Fruit fly (Drosophila melanogaster) whole organism, embryonic: ENCODE data around the gene Iru.
A peak's percentile ranks its signal among the peaks of the same experiment; 100 is the strongest.

Experiments used
- Adf1 ChIP-seq: fragments of 200-800 bp; sonication (Bioruptor generic); IDR thresholded peaks from 2 replicates; pipeline ENCODE4 v1.3.6; 2022; ENCODE audit warnings: missing biosample characterization, missing genetic modification characterization
- B-H1 ChIP-seq: fragments of 200-800 bp; sonication (Bioruptor generic); IDR thresholded peaks from 3 replicates; pipeline ENCODE4 v1.3.6; 2022; ENCODE audit warnings: missing biosample characterization, missing genetic modification characterization
- Blimp-1 ChIP-seq: fragments of 200-800 bp; sonication (Bioruptor generic); optimal IDR thresholded peaks from 3 replicates; lab custom pipeline; 2018; ENCODE audit warnings: missing biosample characterization, missing genetic modification characterization, mild to moderate bottlenecking, moderate library complexity, missing genetic modification reagents
- CG1647 ChIP-seq: fragments of 200-800 bp; sonication (Bioruptor generic); optimal IDR thresholded peaks from 3 replicates; lab custom pipeline; 2016; ENCODE audit warnings: missing biosample characterization, missing genetic modification characterization
- CG16813 ChIP-seq: fragments of 200-800 bp; sonication (Bioruptor generic); IDR thresholded peaks from 3 replicates; pipeline ENCODE4 v1.3.6; 2022; ENCODE audit warnings: missing biosample characterization, missing genetic modification characterization; ENCODE audit not compliant: partially characterized antibody
- CG17186 ChIP-seq: fragments of 200-800 bp; sonication (Bioruptor generic); optimal IDR thresholded peaks from 3 replicates; lab custom pipeline; 2017; ENCODE audit warnings: missing biosample characterization, missing genetic modification reagents, missing genetic modification characterization
- CG2120 ChIP-seq: fragments of 200-800 bp; sonication (Bioruptor generic); optimal IDR thresholded peaks from 3 replicates; lab custom pipeline; 2016; ENCODE audit warnings: missing biosample characterization, missing genetic modification characterization
- CG30020 ChIP-seq: fragments of 200-800 bp; optimal IDR thresholded peaks from 2 replicates; lab custom pipeline; 2019; ENCODE audit warnings: missing biosample characterization, mild to moderate bottlenecking, missing genetic modification characterization, moderate library complexity
- CG30403 ChIP-seq: fragments of 200-800 bp; sonication (Bioruptor generic); optimal IDR thresholded peaks from 3 replicates; lab custom pipeline; 2016; ENCODE audit warnings: missing biosample characterization, missing genetic modification characterization
- CG34376 ChIP-seq: fragments of 200-800 bp; sonication (Bioruptor generic); optimal IDR thresholded peaks from 2 replicates; lab custom pipeline; 2018; ENCODE audit warnings: missing biosample characterization, mild to moderate bottlenecking, missing genetic modification characterization
- CG4854 ChIP-seq: fragments of 200-800 bp; sonication (Bioruptor generic); optimal IDR thresholded peaks from 2 replicates; lab custom pipeline; 2016; ENCODE audit warnings: missing biosample characterization, missing genetic modification characterization, inconsistent platforms
- CG5245 ChIP-seq: fragments of 200-800 bp; sonication (Bioruptor generic); optimal IDR thresholded peaks from 3 replicates; lab custom pipeline; 2016; ENCODE audit warnings: missing biosample characterization, missing genetic modification characterization
- CG6765 ChIP-seq: fragments of 200-800 bp; sonication (Bioruptor generic); optimal IDR thresholded peaks from 3 replicates; lab custom pipeline; 2017; ENCODE audit warnings: missing biosample characterization, mild to moderate bottlenecking, missing genetic modification characterization
- CG6813 ChIP-seq: fragments of 200-800 bp; sonication (Bioruptor generic); optimal IDR thresholded peaks from 2 replicates; lab custom pipeline; 2017; ENCODE audit warnings: missing biosample characterization, missing genetic modification characterization, mild to moderate bottlenecking, moderate library complexity, missing genetic modification reagents
- CG7745 ChIP-seq: fragments of 200-800 bp; sonication (Bioruptor generic); optimal IDR thresholded peaks from 2 replicates; lab custom pipeline; 2018; ENCODE audit warnings: missing biosample characterization, mild to moderate bottlenecking, missing genetic modification characterization, moderate library complexity
- CG7839 ChIP-seq: fragments of 200-800 bp; sonication (Bioruptor generic); optimal IDR thresholded peaks from 3 replicates; lab custom pipeline; 2018; ENCODE audit warnings: missing biosample characterization, mild to moderate bottlenecking, missing genetic modification characterization, moderate library complexity
- CG8944 ChIP-seq: fragments of 200-800 bp; sonication (Bioruptor generic); optimal IDR thresholded peaks from 3 replicates; lab custom pipeline; 2016; ENCODE audit warnings: missing biosample characterization, missing genetic modification characterization
- CG9876 ChIP-seq: fragments of 200-800 bp; sonication (Bioruptor generic); optimal IDR thresholded peaks from 2 replicates; lab custom pipeline; 2016; ENCODE audit warnings: missing biosample characterization, missing genetic modification characterization
- CHES-1-like ChIP-seq: fragments of 200-800 bp; sonication (Bioruptor generic); optimal IDR thresholded peaks from 2 replicates; lab custom pipeline; 2016; ENCODE audit warnings: missing biosample characterization, missing genetic modification characterization
- CoRest ChIP-seq: fragments of 200-800 bp; sonication (Bioruptor generic); optimal IDR thresholded peaks from 3 replicates; lab custom pipeline; 2018; ENCODE audit warnings: missing biosample characterization, mild to moderate bottlenecking, missing genetic modification characterization, moderate library complexity
- Ets97D ChIP-seq: fragments of 200-800 bp; sonication (Bioruptor generic); optimal IDR thresholded peaks from 3 replicates; lab custom pipeline; 2016; ENCODE audit warnings: missing biosample characterization, missing genetic modification characterization
- Fer1 ChIP-seq: fragments of 200-800 bp; sonication (Bioruptor generic); optimal IDR thresholded peaks from 2 replicates; lab custom pipeline; 2017; ENCODE audit warnings: missing biosample characterization, mild to moderate bottlenecking, missing genetic modification characterization
- Hmx ChIP-seq: fragments of 200-800 bp; sonication (Bioruptor generic); optimal IDR thresholded peaks from 2 replicates; lab custom pipeline; 2016; ENCODE audit warnings: missing biosample characterization, missing genetic modification characterization
- Hr3 ChIP-seq: fragments of 200-800 bp; sonication (Bioruptor generic); optimal IDR thresholded peaks from 3 replicates; lab custom pipeline; 2016; ENCODE audit warnings: missing biosample characterization, missing genetic modification characterization
- Lhr ChIP-seq: fragments of 200-800 bp; sonication (Bioruptor generic); optimal IDR thresholded peaks from 3 replicates; lab custom pipeline; 2017; ENCODE audit warnings: mild to moderate bottlenecking, missing biosample characterization, missing genetic modification reagents, missing genetic modification characterization
- PHDP ChIP-seq: fragments of 200-800 bp; sonication (Bioruptor generic); optimal IDR thresholded peaks from 3 replicates; lab custom pipeline; 2018; ENCODE audit warnings: missing biosample characterization, mild to moderate bottlenecking, missing genetic modification characterization, moderate library complexity
- Ravus ChIP-seq: fragments of 200-800 bp; sonication (Bioruptor generic); IDR thresholded peaks from 2 replicates; pipeline ENCODE4 v1.3.6; 2022; ENCODE audit warnings: missing biosample characterization, missing genetic modification characterization
- Rx ChIP-seq: fragments of 200-800 bp; sonication (Bioruptor generic); IDR thresholded peaks from 2 replicates; pipeline ENCODE4 v1.3.6; 2022; ENCODE audit warnings: missing biosample characterization, missing genetic modification characterization
- al ChIP-seq: fragments of 200-800 bp; sonication (Bioruptor generic); IDR thresholded peaks from 2 replicates; pipeline ENCODE4 v1.3.6; 2022; ENCODE audit warnings: missing biosample characterization, missing genetic modification characterization
- chn ChIP-seq: fragments of 200-800 bp; sonication (Bioruptor generic); optimal IDR thresholded peaks from 2 replicates; lab custom pipeline; 2016; ENCODE audit warnings: missing biosample characterization, missing genetic modification characterization
- disco-r ChIP-seq: fragments of 200-800 bp; sonication (Bioruptor generic); optimal IDR thresholded peaks from 2 replicates; lab custom pipeline; 2016; ENCODE audit warnings: missing biosample characterization, missing genetic modification characterization
- ftz-f1 ChIP-seq: fragments of 200-800 bp; sonication (Bioruptor generic); optimal IDR thresholded peaks from 2 replicates; lab custom pipeline; 2016; ENCODE audit warnings: missing biosample characterization, missing genetic modification characterization
- gcm2 ChIP-seq: fragments of 200-800 bp; sonication (Bioruptor generic); optimal IDR thresholded peaks from 2 replicates; lab custom pipeline; 2016; ENCODE audit warnings: missing biosample characterization, missing genetic modification characterization
- gem ChIP-seq: fragments of 200-800 bp; sonication (Bioruptor generic); optimal IDR thresholded peaks from 2 replicates; lab custom pipeline; 2019; ENCODE audit warnings: missing biosample characterization, mild to moderate bottlenecking, missing genetic modification characterization, moderate library complexity
- grau ChIP-seq: fragments of 200-800 bp; optimal IDR thresholded peaks from 3 replicates; lab custom pipeline; 2019; ENCODE audit warnings: missing biosample characterization, mild to moderate bottlenecking, missing genetic modification characterization, moderate library complexity
- hkb ChIP-seq, 2 experiments: fragments of 200-800 bp in 1 of 2; fragments of >200 bp in 1 of 2; sonication (Bioruptor generic) in 1 of 2; IDR thresholded peaks in 1 of 2; optimal IDR thresholded peaks in 1 of 2; 2 replicates each; pipeline versions ENCODE4 v1.3.6 to Lab custom; 2017 to 2022; ENCODE audit warnings: missing biosample characterization in 1 of 2, missing genetic modification characterization in 1 of 2
- nerfin-2 ChIP-seq: fragments of 200-800 bp; sonication (Bioruptor generic); IDR thresholded peaks from 2 replicates; pipeline ENCODE4 v1.3.6; 2022; ENCODE audit warnings: missing biosample characterization, missing genetic modification characterization; ENCODE audit not compliant: partially characterized antibody
- oc ChIP-seq: fragments of 200-800 bp; sonication (Bioruptor generic); optimal IDR thresholded peaks from 2 replicates; lab custom pipeline; 2018; ENCODE audit warnings: missing biosample characterization, mild to moderate bottlenecking, missing genetic modification characterization, moderate library complexity
- pita ChIP-seq: fragments of 200-800 bp; sonication (Bioruptor generic); optimal IDR thresholded peaks from 2 replicates; lab custom pipeline; 2017; ENCODE audit warnings: missing biosample characterization, mild to moderate bottlenecking, missing genetic modification characterization
- sc ChIP-seq, 3 experiments: fragments of >200 bp in 2 of 3; fragments of 200-800 bp in 1 of 3; sonication (Bioruptor generic) in 1 of 3; optimal IDR thresholded peaks; 2 replicates in 2 of 3; 3 replicates in 1 of 3; lab custom pipeline; 2017; ENCODE audit warnings: mild to moderate bottlenecking in 1 of 3, missing biosample characterization in 1 of 3, missing genetic modification characterization in 1 of 3, missing genetic modification reagents in 1 of 3
- schlank ChIP-seq: fragments of 200-800 bp; sonication (Bioruptor generic); optimal IDR thresholded peaks from 2 replicates; lab custom pipeline; 2018; ENCODE audit warnings: missing biosample characterization, mild to moderate bottlenecking, missing genetic modification characterization
- seq ChIP-seq: fragments of 200-800 bp; sonication (Bioruptor generic); IDR thresholded peaks from 2 replicates; pipeline ENCODE4 v1.3.6; 2022; ENCODE audit warnings: missing biosample characterization, missing genetic modification characterization
- sima ChIP-seq: fragments of 200-800 bp; sonication (Bioruptor generic); optimal IDR thresholded peaks from 2 replicates; lab custom pipeline; 2016; ENCODE audit warnings: missing biosample characterization, missing genetic modification characterization
- sisA ChIP-seq: fragments of 200-800 bp; sonication (Bioruptor generic); IDR thresholded peaks from 2 replicates; pipeline ENCODE4 v1.3.6; 2022; ENCODE audit warnings: missing biosample characterization, missing genetic modification characterization
- sob ChIP-seq: fragments of 200-800 bp; sonication (Bioruptor generic); IDR thresholded peaks from 2 replicates; pipeline ENCODE4 v1.3.6; 2022; ENCODE audit warnings: missing biosample characterization, missing genetic modification characterization
- sug ChIP-seq: fragments of 200-800 bp; optimal IDR thresholded peaks from 2 replicates; lab custom pipeline; 2019; ENCODE audit warnings: missing biosample characterization, mild to moderate bottlenecking, missing genetic modification characterization, moderate library complexity
- trem ChIP-seq: fragments of 200-800 bp; optimal IDR thresholded peaks from 3 replicates; lab custom pipeline; 2019; ENCODE audit warnings: missing biosample characterization, mild to moderate bottlenecking, missing genetic modification characterization, moderate library complexity

Gene Iru

dm6 chr3R:9055119-9056105 lies 49.2 kb downstream of the Iru start (continued):
- TF ChIP-seq CG30403 (GFP tag; lab: Kevin White, UChicago): peak; percentile 92
- peak; percentile 94 for TF ChIP-seq Blimp-1 (GFP tag; lab: Kevin White, UChicago)
- peak; percentile 94 for TF ChIP-seq CG2120
- TF ChIP-seq oc (tag; lab: Kevin White, UChicago): peak; percentile 94
- no peak for TF ChIP-seq seq (GFP tag; lab: Robert Waterston, UW)
- TF ChIP-seq sima (GFP tag; lab: Kevin White, UChicago): peak; percentile 77
- TF ChIP-seq gcm2 (GFP tag; lab: Kevin White, UChicago): no peak
- no peak for TF ChIP-seq hkb (optimal IDR thresholded peaks at IDR 0.05; lab: Kevin White, UChicago)
- TF ChIP-seq hkb (GFP tag; IDR thresholded peaks at IDR 0.05; lab: Robert Waterston, UW): no peak
- TF ChIP-seq CG5245 (GFP tag; lab: Kevin White, UChicago): peak; percentile 81
- TF ChIP-seq sug (tag; lab: Kevin White, UChicago): peak; percentile 78
- TF ChIP-seq gem (tag; lab: Kevin White, UChicago): peak; percentile 97
- TF ChIP-seq CHES-1-like (GFP tag; lab: Kevin White, UChicago): peak; percentile 68
- TF ChIP-seq CG16813: no peak
- peak; percentile 76 for TF ChIP-seq Ets97D (GFP tag; lab: Kevin White, UChicago)
- no peak for TF ChIP-seq pita (GFP tag; lab: Kevin White, UChicago)
- TF ChIP-seq chn: peak; percentile 51
- no peak for TF ChIP-seq Rx (GFP tag; lab: Robert Waterston, UW)
- peak; percentile 66 for TF ChIP-seq Lhr (GFP tag; lab: Kevin White, UChicago)
- TF ChIP-seq CG7745 (tag; lab: Kevin White, UChicago): peak; percentile 48
- peak; percentile 88 for TF ChIP-seq Hr3 (GFP tag; lab: Kevin White, UChicago)
- peak; percentile 31 for TF ChIP-seq CG1647 (GFP tag; lab: Kevin White, UChicago)
- TF ChIP-seq Fer1 (GFP tag; lab: Kevin White, UChicago): peak; percentile 96
- TF ChIP-seq nerfin-2 (GFP tag; lab: Robert Waterston, UW): no peak
- TF ChIP-seq CG6765 (GFP tag; lab: Kevin White, UChicago): peak; percentile 89
- TF ChIP-seq CG7839 (tag; lab: Kevin White, UChicago): peak; percentile 98
- TF ChIP-seq CG17186 (GFP tag; lab: Kevin White, UChicago): peak; percentile 54
- no peak for TF ChIP-seq Ravus (GFP tag; lab: Robert Waterston, UW)
- no peak for TF ChIP-seq ftz-f1
- peak; percentile 72 for TF ChIP-seq CG8944 (GFP tag; lab: Kevin White, UChicago)
- peak; percentile 96 for TF ChIP-seq CoRest
- no peak for TF ChIP-seq al (GFP tag; lab: Robert Waterston, UW)
- peak; percentile 52 for TF ChIP-seq CG30020
- TF ChIP-seq CG34376: peak; percentile 85
- peak; percentile 85 for TF ChIP-seq schlank (tag; lab: Kevin White, UChicago)
- TF ChIP-seq sob (GFP tag; lab: Robert Waterston, UW): no peak
- no peak for TF ChIP-seq sc (optimal IDR thresholded peaks at IDR 0.05; lab: Kevin White, UChicago)
- peak; percentile 79 for TF ChIP-seq sc (GFP tag; optimal IDR thresholded peaks at IDR 0.05; lab: Kevin White, UChicago)
- peak; percentile 90 for TF ChIP-seq trem
- peak; percentile 95 for TF ChIP-seq grau (tag; lab: Kevin White, UChicago)
- TF ChIP-seq disco-r (GFP tag; lab: Kevin White, UChicago): peak; percentile 67
- TF ChIP-seq CG4854 (GFP tag; lab: Kevin White, UChicago): peak; percentile 86
- TF ChIP-seq Adf1 (GFP tag; lab: Robert Waterston, UW): no peak
- peak; percentile 97 for TF ChIP-seq PHDP (tag; lab: Kevin White, UChicago)
- TF ChIP-seq CG6813 (GFP tag; lab: Kevin White, UChicago): peak; percentile 91
- peak; percentile 79 for TF ChIP-seq CG9876
- no peak for TF ChIP-seq sisA
- TF ChIP-seq B-H1: no peak
- peak; percentile 49 for TF ChIP-seq Hmx (GFP tag; lab: Kevin White, UChicago)
